Fruit fly (Drosophila melanogaster) whole organism, embryonic: ENCODE data around the gene CG17154.

ENCODE experiments used
- Abd-B ChIP-seq: fragments of 200-800 bp; sonication (Bioruptor generic); optimal IDR thresholded peaks from 2 replicates; lab custom pipeline; 2018; ENCODE audit warnings: missing biosample characterization, mild to moderate bottlenecking, missing genetic modification characterization, moderate library complexity
- Atf-2 ChIP-seq: fragments of 200-800 bp; sonication (Bioruptor generic); optimal IDR thresholded peaks from 2 replicates; lab custom pipeline; 2016; ENCODE audit warnings: missing biosample characterization, missing genetic modification characterization
- B-H2 ChIP-seq: fragments of 200-800 bp; sonication (Bioruptor generic); optimal IDR thresholded peaks from 2 replicates; lab custom pipeline; 2018; ENCODE audit warnings: missing biosample characterization, mild to moderate bottlenecking, missing genetic modification characterization
- CG10654 ChIP-seq: fragments of 200-800 bp; sonication (Bioruptor generic); optimal IDR thresholded peaks from 2 replicates; lab custom pipeline; 2016; ENCODE audit warnings: missing biosample characterization, missing genetic modification characterization
- CG11085 ChIP-seq: fragments of 200-800 bp; sonication (Bioruptor generic); IDR thresholded peaks from 2 replicates; pipeline ENCODE4 v1.3.6; 2022; ENCODE audit warnings: missing biosample characterization, missing genetic modification characterization
- CG12659 ChIP-seq: fragments of 200-800 bp; sonication (Bioruptor generic); optimal IDR thresholded peaks from 3 replicates; lab custom pipeline; 2017; ENCODE audit warnings: mild to moderate bottlenecking, missing biosample characterization, missing genetic modification reagents, missing genetic modification characterization
- CG15514 ChIP-seq: fragments of 200-800 bp; sonication (Bioruptor generic); optimal IDR thresholded peaks from 3 replicates; lab custom pipeline; 2017; ENCODE audit warnings: missing biosample characterization, missing genetic modification characterization, mild to moderate bottlenecking, moderate library complexity, missing genetic modification reagents
- CG16815 ChIP-seq: fragments of 200-800 bp; sonication (Bioruptor generic); optimal IDR thresholded peaks from 3 replicates; lab custom pipeline; 2017; ENCODE audit warnings: missing biosample characterization, mild to moderate bottlenecking, missing genetic modification characterization
- CG17568 ChIP-seq: fragments of 200-800 bp; sonication (Bioruptor generic); optimal IDR thresholded peaks from 2 replicates; lab custom pipeline; 2018; ENCODE audit warnings: missing biosample characterization, mild to moderate bottlenecking, missing genetic modification characterization, moderate library complexity
- CG17912 ChIP-seq: fragments of 200-800 bp; sonication (Bioruptor generic); optimal IDR thresholded peaks from 2 replicates; lab custom pipeline; 2018; ENCODE audit warnings: missing biosample characterization, mild to moderate bottlenecking, missing genetic modification characterization
- CG2120 ChIP-seq: fragments of 200-800 bp; sonication (Bioruptor generic); optimal IDR thresholded peaks from 3 replicates; lab custom pipeline; 2016; ENCODE audit warnings: missing biosample characterization, missing genetic modification characterization
- CG33557 ChIP-seq: fragments of 200-800 bp; sonication (Bioruptor generic); optimal IDR thresholded peaks from 2 replicates; lab custom pipeline; 2019; ENCODE audit warnings: missing biosample characterization, mild to moderate bottlenecking, missing genetic modification characterization, moderate library complexity
- CG4360 ChIP-seq: fragments of 200-800 bp; sonication (Bioruptor generic); IDR thresholded peaks from 2 replicates; pipeline ENCODE4 v1.3.6; 2022; ENCODE audit warnings: missing biosample characterization, missing genetic modification characterization
- CG5245 ChIP-seq: fragments of 200-800 bp; sonication (Bioruptor generic); optimal IDR thresholded peaks from 3 replicates; lab custom pipeline; 2016; ENCODE audit warnings: missing biosample characterization, missing genetic modification characterization
- CG6175 ChIP-seq: fragments of 200-800 bp; sonication (Bioruptor generic); IDR thresholded peaks from 3 replicates; pipeline ENCODE4 v1.3.6; 2022; ENCODE audit warnings: missing biosample characterization, missing genetic modification characterization
- CG6254 ChIP-seq: fragments of 200-800 bp; sonication (Bioruptor generic); optimal IDR thresholded peaks from 3 replicates; lab custom pipeline; 2017; ENCODE audit warnings: mild to moderate bottlenecking, missing biosample characterization, missing genetic modification reagents, missing genetic modification characterization
- CG6654 ChIP-seq: fragments of 200-800 bp; sonication (Bioruptor generic); optimal IDR thresholded peaks from 2 replicates; lab custom pipeline; 2017; ENCODE audit warnings: missing biosample characterization, mild to moderate bottlenecking, missing genetic modification characterization
- CG8290 ChIP-seq, 3 experiments: fragments of 200-800 bp; sonication (Bioruptor generic); optimal IDR thresholded peaks; 2 replicates each; lab custom pipeline; 2016 to 2019; ENCODE audit warnings: missing biosample characterization in 3 of 3, missing genetic modification characterization in 3 of 3, mild to moderate bottlenecking in 2 of 3, moderate library complexity in 1 of 3
- CG8924 ChIP-seq: fragments of 200-800 bp; optimal IDR thresholded peaks from 3 replicates; lab custom pipeline; 2019; ENCODE audit warnings: missing biosample characterization, mild to moderate bottlenecking, missing genetic modification characterization, moderate library complexity
- D ChIP-seq, 2 experiments: fragments of 200-800 bp in 1 of 2; fragments of >200 bp in 1 of 2; sonication (Bioruptor generic) in 1 of 2; optimal IDR thresholded peaks; 2 replicates in 1 of 2; 3 replicates in 1 of 2; lab custom pipeline; 2017; ENCODE audit warnings: mild to moderate bottlenecking in 1 of 2, missing biosample characterization in 1 of 2, missing genetic modification characterization in 1 of 2, missing genetic modification reagents in 1 of 2
- Dref ChIP-seq: fragments of 200-800 bp; sonication (Bioruptor generic); IDR thresholded peaks from 2 replicates; pipeline ENCODE4 v1.3.6; 2022; ENCODE audit warnings: missing biosample characterization, missing genetic modification characterization
- E2f2 ChIP-seq: fragments of 200-800 bp; sonication (Bioruptor generic); IDR thresholded peaks from 2 replicates; pipeline ENCODE4 v1.3.6; 2022; ENCODE audit warnings: missing biosample characterization, missing genetic modification characterization
- Gug ChIP-seq: fragments of 200-800 bp; sonication (Bioruptor generic); IDR thresholded peaks from 4 replicates; pipeline ENCODE4 v1.3.6; 2022; ENCODE audit warnings: missing biosample characterization, missing genetic modification characterization
- HLH3B ChIP-seq: fragments of 200-800 bp; sonication (Bioruptor generic); IDR thresholded peaks from 2 replicates; pipeline ENCODE4 v1.3.6; 2022; ENCODE audit warnings: missing biosample characterization, missing genetic modification characterization
- MTF-1 ChIP-seq: fragments of 200-800 bp; sonication (Bioruptor generic); optimal IDR thresholded peaks from 2 replicates; lab custom pipeline; 2018; ENCODE audit warnings: missing biosample characterization, mild to moderate bottlenecking, missing genetic modification characterization, borderline replicate concordance
- Opbp ChIP-seq: fragments of 200-800 bp; sonication (Bioruptor generic); IDR thresholded peaks from 3 replicates; pipeline ENCODE4 v1.3.6; 2022; ENCODE audit warnings: missing biosample characterization, missing genetic modification characterization; ENCODE audit not compliant: partially characterized antibody
- Rfx ChIP-seq: fragments of 200-800 bp; sonication (Bioruptor generic); IDR thresholded peaks from 2 replicates; pipeline ENCODE4 v1.3.6; 2022; ENCODE audit warnings: missing biosample characterization, missing genetic modification characterization
- TFAM ChIP-seq: fragments of 200-800 bp; sonication (Bioruptor generic); optimal IDR thresholded peaks from 2 replicates; lab custom pipeline; 2017; ENCODE audit warnings: missing biosample characterization, missing genetic modification characterization, inconsistent platforms
- Vsx1 ChIP-seq: fragments of 200-800 bp; sonication (Bioruptor generic); optimal IDR thresholded peaks from 2 replicates; lab custom pipeline; 2017; ENCODE audit warnings: missing biosample characterization, mild to moderate bottlenecking, missing genetic modification characterization, missing genetic modification reagents
- al ChIP-seq: fragments of 200-800 bp; sonication (Bioruptor generic); IDR thresholded peaks from 2 replicates; pipeline ENCODE4 v1.3.6; 2022; ENCODE audit warnings: missing biosample characterization, missing genetic modification characterization
- bbx ChIP-seq: fragments of 200-800 bp; sonication (Bioruptor generic); IDR thresholded peaks from 2 replicates; pipeline ENCODE4 v1.3.6; 2022; ENCODE audit warnings: missing biosample characterization, missing genetic modification characterization; ENCODE audit not compliant: partially characterized antibody
- ci ChIP-seq: fragments of 200-800 bp; sonication (Bioruptor generic); IDR thresholded peaks from 3 replicates; pipeline ENCODE4 v1.3.6; 2022; ENCODE audit warnings: missing biosample characterization, missing genetic modification characterization
- cwo ChIP-seq: fragments of 200-800 bp; sonication (Bioruptor generic); optimal IDR thresholded peaks from 3 replicates; lab custom pipeline; 2017; ENCODE audit warnings: missing biosample characterization, missing genetic modification characterization, mild to moderate bottlenecking, moderate library complexity, missing genetic modification reagents
- dysf ChIP-seq: fragments of 200-800 bp; sonication (Bioruptor generic); IDR thresholded peaks from 3 replicates; pipeline ENCODE4 v1.3.6; 2022; ENCODE audit warnings: missing biosample characterization, missing genetic modification characterization
- gsb ChIP-seq: fragments of 200-800 bp; sonication (Bioruptor generic); IDR thresholded peaks from 2 replicates; pipeline ENCODE4 v1.3.6; 2022; ENCODE audit warnings: missing biosample characterization, missing genetic modification characterization
- luna ChIP-seq: fragments of 200-800 bp; sonication (Bioruptor generic); optimal IDR thresholded peaks from 2 replicates; lab custom pipeline; 2016; ENCODE audit warnings: missing biosample characterization, missing genetic modification characterization
- nmo ChIP-seq: fragments of 200-800 bp; sonication (Bioruptor generic); optimal IDR thresholded peaks from 2 replicates; lab custom pipeline; 2018; ENCODE audit warnings: missing biosample characterization, mild to moderate bottlenecking, missing genetic modification characterization, moderate library complexity
- pros ChIP-seq: fragments of 200-800 bp; sonication (Bioruptor generic); optimal IDR thresholded peaks from 3 replicates; lab custom pipeline; 2019; ENCODE audit warnings: missing biosample characterization, mild to moderate bottlenecking, missing genetic modification characterization, moderate library complexity
- pzg ChIP-seq: fragments of 200-800 bp; sonication (Bioruptor generic); optimal IDR thresholded peaks from 3 replicates; lab custom pipeline; 2018; ENCODE audit warnings: missing biosample characterization, mild to moderate bottlenecking, missing genetic modification characterization, moderate library complexity
- repo ChIP-seq: fragments of 200-800 bp; sonication (Bioruptor generic); optimal IDR thresholded peaks from 2 replicates; lab custom pipeline; 2016; ENCODE audit warnings: missing biosample characterization, missing genetic modification characterization
- salm ChIP-seq: fragments of 200-800 bp; sonication (Bioruptor generic); optimal IDR thresholded peaks from 2 replicates; lab custom pipeline; 2018; ENCODE audit warnings: missing biosample characterization, mild to moderate bottlenecking, missing genetic modification characterization
- sd ChIP-seq: fragments of 200-800 bp; sonication (Bioruptor generic); optimal IDR thresholded peaks from 3 replicates; lab custom pipeline; 2018; ENCODE audit warnings: missing biosample characterization, mild to moderate bottlenecking, missing genetic modification characterization, moderate library complexity
- seq ChIP-seq: fragments of 200-800 bp; sonication (Bioruptor generic); IDR thresholded peaks from 2 replicates; pipeline ENCODE4 v1.3.6; 2022; ENCODE audit warnings: missing biosample characterization, missing genetic modification characterization
- sob ChIP-seq: fragments of 200-800 bp; sonication (Bioruptor generic); IDR thresholded peaks from 2 replicates; pipeline ENCODE4 v1.3.6; 2022; ENCODE audit warnings: missing biosample characterization, missing genetic modification characterization
- sr ChIP-seq: fragments of 200-800 bp; sonication (Bioruptor generic); IDR thresholded peaks from 3 replicates; pipeline ENCODE4 v1.3.6; 2022; ENCODE audit warnings: missing biosample characterization, missing genetic modification characterization
- stwl ChIP-seq: fragments of 200-800 bp; sonication (Bioruptor generic); optimal IDR thresholded peaks from 3 replicates; lab custom pipeline; 2018; ENCODE audit warnings: missing biosample characterization, mild to moderate bottlenecking, missing genetic modification characterization, moderate library complexity
- tna ChIP-seq: fragments of 200-800 bp; sonication (Bioruptor generic); IDR thresholded peaks from 2 replicates; pipeline ENCODE4 v1.3.6; 2022; ENCODE audit warnings: missing biosample characterization, missing genetic modification characterization; ENCODE audit not compliant: partially characterized antibody
- tup ChIP-seq: fragments of 200-800 bp; sonication (Bioruptor generic); optimal IDR thresholded peaks from 2 replicates; lab custom pipeline; 2016; ENCODE audit warnings: missing biosample characterization, mild to moderate bottlenecking, missing genetic modification characterization, moderate library complexity

Gene CG17154

DNA sequence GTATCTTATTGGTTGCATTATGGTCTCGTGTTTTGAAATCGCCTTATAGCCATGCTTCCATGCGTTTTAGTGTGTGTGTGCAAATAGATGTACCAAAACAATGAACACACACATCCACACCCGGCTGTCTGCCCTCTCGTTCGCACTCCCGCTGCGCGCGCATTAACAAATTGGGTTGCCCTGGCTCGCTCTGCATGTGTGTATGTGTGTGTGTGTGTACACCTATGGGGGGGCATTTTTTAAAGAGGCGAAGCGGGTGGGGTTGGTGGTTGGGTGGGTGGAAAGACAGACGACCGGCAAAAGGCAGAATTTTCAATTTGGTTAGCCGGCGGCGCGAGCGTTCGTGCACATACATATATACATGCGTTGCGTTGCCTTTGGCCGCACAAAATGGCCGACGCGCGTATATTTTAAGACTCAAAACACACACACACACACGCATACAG, 35.7 kb downstream of the CG17154 start (continued):
- TF ChIP-seq Rfx (GFP tag; lab: Robert Waterston, UW) (peak; percentile 39; the same call in 1 of the 2 replicates), CG11085 (GFP tag; lab: Robert Waterston, UW) (no peak), CG6654 (no peak), CG8290 (GFP tag; optimal IDR thresholded peaks at IDR 0.05; lab: Kevin White, UChicago) (no peak), CG8290 (tag; optimal IDR thresholded peaks at IDR 0.05; lab: Kevin White, UChicago) (peak in 1 of 2 experiments; percentile 84), tna (GFP tag; lab: Robert Waterston, UW) (peak; percentile 16; the same call in 1 of the 2 replicates), CG5245 (GFP tag; lab: Kevin White, UChicago) (no peak), Opbp (GFP tag; lab: Robert Waterston, UW) (peak; percentile 57; the same call in 2 of the 3 replicates), pzg (GFP tag; lab: Kevin White, UChicago) (peak; percentile 42), tup (no peak), repo (no peak), CG17568 (GFP tag; lab: Kevin White, UChicago) (peak; percentile 40), E2f2 (GFP tag; lab: Robert Waterston, UW) (peak; percentile 16), stwl (tag; lab: Kevin White, UChicago) (no peak), ci (GFP tag; lab: Robert Waterston, UW) (peak; percentile 66), HLH3B (no peak), D (optimal IDR thresholded peaks at IDR 0.05; lab: Kevin White, UChicago) (peak; percentile 52), D (GFP tag; optimal IDR thresholded peaks at IDR 0.05; lab: Kevin White, UChicago) (peak; percentile 59), Atf-2 (GFP tag; lab: Kevin White, UChicago) (no peak), nmo (GFP tag; lab: Kevin White, UChicago) (peak; percentile 36), cwo (GFP tag; lab: Kevin White, UChicago) (peak; percentile 91), Dref (GFP tag; lab: Robert Waterston, UW) (peak; percentile 34; the same call in 1 of the 2 replicates), CG10654 (GFP tag; lab: Kevin White, UChicago) (no peak), CG6175 (GFP tag; lab: Robert Waterston, UW) (0 out of 3 replicates have a peak, but pooled peaks have one; percentile 43), Abd-B (GFP tag; lab: Kevin White, UChicago) (peak; percentile 6), sd (tag; lab: Kevin White, UChicago) (peak; percentile 93), TFAM (GFP tag; lab: Kevin White, UChicago) (no peak), CG16815 (GFP tag; lab: Kevin White, UChicago) (no peak), CG12659 (GFP tag; lab: Kevin White, UChicago) (peak; percentile 57), gsb (no peak), seq (GFP tag; lab: Robert Waterston, UW) (peak; percentile 56; the same call in 1 of the 2 replicates), CG2120 (GFP tag; lab: Kevin White, UChicago) (peak; percentile 3), salm (tag; lab: Kevin White, UChicago) (peak; percentile 43), sob (peak; percentile 41; the same call in 1 of the 2 replicates), dysf (GFP tag; lab: Robert Waterston, UW) (no peak), Gug (GFP tag; lab: Robert Waterston, UW) (no peak), bbx (GFP tag; lab: Robert Waterston, UW) (peak; percentile 57; the same call in 1 of the 2 replicates), B-H2 (GFP tag; lab: Kevin White, UChicago) (peak; percentile 71), CG33557 (peak; percentile 36), CG8924 (tag; lab: Kevin White, UChicago) (peak; percentile 77), luna (GFP tag; lab: Kevin White, UChicago) (no peak), CG17912 (GFP tag; lab: Kevin White, UChicago) (peak; percentile 76), Vsx1 (GFP tag; lab: Kevin White, UChicago) (peak; percentile 40), CG15514 (GFP tag; lab: Kevin White, UChicago) (peak; percentile 29), CG4360 (GFP tag; lab: Robert Waterston, UW) (no peak), sr (peak; percentile 92; the same call in 2 of the 3 replicates), MTF-1 (GFP tag; lab: Kevin White, UChicago) (peak; percentile 14), pros (GFP tag; lab: Kevin White, UChicago) (peak; percentile 89), CG6254 (GFP tag; lab: Kevin White, UChicago) (no peak), al (GFP tag; lab: Robert Waterston, UW) (no peak)
